Worm (Caenorhabditis elegans): ENCODE results near the gene F42A10.6.

The F42A10.6 gene

DNA sequence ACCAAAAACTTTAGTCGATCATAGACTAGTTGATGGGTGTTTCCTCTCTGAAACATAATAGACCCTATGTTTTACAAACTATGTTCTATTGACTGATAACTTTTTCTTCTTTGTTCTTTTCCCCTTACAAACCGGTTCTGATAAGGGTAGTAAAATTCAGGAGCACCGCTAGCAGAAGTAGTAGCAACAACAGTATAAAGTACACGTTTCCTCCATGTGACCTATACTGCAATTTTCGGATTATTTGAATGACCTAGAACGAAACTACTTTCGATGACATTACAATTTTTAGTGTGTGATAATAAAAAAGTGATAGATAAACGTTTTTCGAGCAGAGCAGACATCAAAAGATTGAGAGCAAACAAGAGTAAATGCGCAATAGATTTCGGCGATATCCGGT is 3.6 kb upstream of the F42A10.6 start:
- TF ChIP-seq nhr-120 (GFP tag; IDR thresholded peaks at IDR 0.05) (no peak), F37B4.10 (GFP tag; IDR thresholded peaks at IDR 0.05) (no peak), lin-26 (GFP tag; IDR thresholded peaks at IDR 0.05) (no peak), lag-1 (GFP tag; IDR thresholded peaks at IDR 0.05) (no peak), F10E7.11 (tag; optimal IDR thresholded peaks at IDR 0.05) (no peak), sptf-2 (GFP tag; optimal IDR thresholded peaks at IDR 0.05) (no peak), chd-7 (tag; optimal IDR thresholded peaks at IDR 0.05) (no peak), K11D2.4 (GFP tag; IDR thresholded peaks at IDR 0.05) (no peak), attf-3 (GFP tag; conservative IDR thresholded peaks at IDR 0.05) (no peak), nhr-80 (tag; optimal IDR thresholded peaks at IDR 0.05) (peak; percentile 83), zfh-2 (GFP tag; conservative IDR thresholded peaks at IDR 0.05) (no peak), ztf-3 (GFP tag; optimal IDR thresholded peaks at IDR 0.05) (no peak), akir-1 (GFP tag; optimal IDR thresholded peaks at IDR 0.05) (no peak), ama-1 (optimal IDR thresholded peaks at IDR 0.05) (no peak), ama-1 (GFP tag; optimal IDR thresholded peaks at IDR 0.05) (no peak), ets-4 (GFP tag; optimal IDR thresholded peaks at IDR 0.05) (peak; percentile 51), pbrm-1 (GFP tag; IDR thresholded peaks at IDR 0.05) (no peak)

DNA sequence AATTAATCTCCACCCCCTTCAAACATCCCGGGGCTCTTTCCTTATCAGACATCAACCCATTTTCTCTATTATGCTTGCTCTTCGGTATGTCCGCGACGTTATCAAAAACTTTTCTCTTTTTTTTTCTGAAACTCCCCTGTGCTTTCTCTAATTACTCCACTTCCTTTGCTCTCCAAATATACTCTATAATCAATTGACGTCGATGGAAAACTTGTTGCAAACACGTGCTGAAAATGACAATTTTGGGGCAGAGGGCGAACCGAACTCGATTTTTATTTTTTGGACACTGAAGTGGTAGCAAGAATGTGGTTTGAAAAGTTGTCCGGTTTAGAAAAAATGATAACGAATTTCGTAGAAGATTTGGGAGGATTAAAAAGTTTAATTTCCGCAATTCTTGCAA is 2.4 kb upstream of the F42A10.6 start:
- TF ChIP-seq hlh-26 (GFP tag; conservative IDR thresholded peaks at IDR 0.05) (no peak), unc-62 (GFP tag; optimal IDR thresholded peaks at IDR 0.05) (no peak), T26A5.8 (tag; optimal IDR thresholded peaks at IDR 0.05) (no peak), nhr-80 (tag; optimal IDR thresholded peaks at IDR 0.05) (peak; percentile 99), repo-1 (tag; optimal IDR thresholded peaks at IDR 0.05) (no peak), snpc-4 (GFP tag; optimal IDR thresholded peaks at IDR 0.05) (no peak), snpc-4 (tag; optimal IDR thresholded peaks at IDR 0.05) (peak in 1 of 4 experiments; percentile 28), lin-40 (tag; optimal IDR thresholded peaks at IDR 0.05) (no peak), athp-1 (tag; optimal IDR thresholded peaks at IDR 0.05) (no peak), zim-3 (tag; optimal IDR thresholded peaks at IDR 0.05) (no peak), let-607 (tag; optimal IDR thresholded peaks at IDR 0.05) (peak in 1 of 2 experiments; percentile 53), ztf-22 (GFP tag; optimal IDR thresholded peaks at IDR 0.05) (peak; percentile 65), lin-26 (GFP tag; IDR thresholded peaks at IDR 0.05) (no peak), chd-7 (tag; optimal IDR thresholded peaks at IDR 0.05) (no peak), tbp1 (GFP tag; optimal IDR thresholded peaks at IDR 0.05) (peak; percentile 14), atf-7 (tag; optimal IDR thresholded peaks at IDR 0.05) (peak; percentile 74), D2030.7 (GFP tag; IDR thresholded peaks at IDR 0.05) (no peak), ekl-4 (GFP tag; IDR thresholded peaks at IDR 0.05) (no peak), ceh-100 (GFP tag; IDR thresholded peaks at IDR 0.05) (no peak), egl-44 (GFP tag; IDR thresholded peaks at IDR 0.05) (0 out of 2 replicates have a peak, but pooled peaks have one; percentile 40), snpc-3.4 (tag; optimal IDR thresholded peaks at IDR 0.05) (no peak), hmg-1.2 (GFP tag; IDR thresholded peaks at IDR 0.05) (0 out of 2 replicates have a peak, but pooled peaks have one; percentile 5), ets-4 (GFP tag; optimal IDR thresholded peaks at IDR 0.05) (peak; percentile 21)

DNA sequence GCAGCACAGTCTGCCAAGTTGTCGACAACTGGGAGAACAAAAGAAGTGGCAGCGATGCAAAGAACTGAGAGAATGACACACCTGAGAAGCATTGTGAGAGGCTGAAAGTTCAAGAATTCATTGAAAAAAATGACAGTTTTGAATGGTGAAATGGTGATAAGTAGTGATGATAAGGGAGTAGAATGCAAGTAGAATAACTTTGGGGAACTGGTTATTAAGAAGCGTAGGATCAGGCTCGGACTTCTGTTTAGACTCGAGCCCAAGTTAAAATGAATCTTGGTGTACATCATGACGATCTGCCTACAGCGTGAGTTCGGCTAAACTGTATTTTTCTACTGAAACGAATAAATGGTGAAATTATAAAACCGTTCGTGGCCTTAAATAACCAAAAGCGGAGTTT is 1.9 kb upstream of the F42A10.6 start, which contains the start of gene F42A10.7:
Gene F42A10.7 (minus strand): TSS at position 101 of the 400 bp plus-strand sequence.
- no peak for TF ChIP-seq snpc-3.4 (tag; optimal IDR thresholded peaks at IDR 0.05)
- no peak for TF ChIP-seq gei-17 (GFP tag; optimal IDR thresholded peaks at IDR 0.05)
- no peak for TF ChIP-seq repo-1 (tag; optimal IDR thresholded peaks at IDR 0.05)
- TF ChIP-seq tbp1 (GFP tag; optimal IDR thresholded peaks at IDR 0.05) = no peak
- TF ChIP-seq attf-6 (GFP tag; IDR thresholded peaks at IDR 0.05) = no peak
- no peak for TF ChIP-seq Y79H2A.3 (GFP tag; conservative IDR thresholded peaks at IDR 0.05)
- no peak for TF ChIP-seq madf-3 (GFP tag; IDR thresholded peaks at IDR 0.05)
- no peak for TF ChIP-seq ceh-100 (GFP tag; IDR thresholded peaks at IDR 0.05)
- no peak for TF ChIP-seq K11D2.4 (GFP tag; IDR thresholded peaks at IDR 0.05)
- no peak for TF ChIP-seq rcor-1 (GFP tag; IDR thresholded peaks at IDR 0.05)

Data from whole organism, young adult.